Worm (Caenorhabditis elegans) whole organism, dauer: ENCODE data around the gene fbxb-5.

ENCODE experiments used
- unc-62 ChIP-seq: sonication (generic microtip); optimal IDR thresholded peaks from 2 replicates; lab custom pipeline; 2017; ENCODE audit warnings: missing biosample characterization, missing genetic modification reagents, missing genetic modification characterization

Gene fbxb-5

DNA sequence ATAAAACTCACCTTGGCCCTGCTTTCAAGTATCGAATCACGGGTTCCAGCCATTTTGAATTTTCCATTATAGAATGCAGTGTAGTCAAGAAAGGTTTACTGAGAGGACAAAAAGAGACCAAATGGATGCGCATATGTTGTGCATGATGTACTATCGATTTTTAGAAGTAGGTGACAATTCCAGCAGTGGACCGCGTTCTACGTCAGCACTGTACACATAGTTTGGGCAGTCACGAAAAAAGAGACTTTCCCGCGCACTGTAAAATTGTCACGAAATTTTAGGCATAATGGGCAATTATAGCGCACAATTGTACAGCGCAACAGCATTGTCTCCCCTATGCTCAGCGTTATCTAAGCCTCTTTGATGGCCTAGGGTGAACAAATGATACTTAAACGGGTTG, 31.3 kb downstream of the fbxb-5 start, which contains the start of gene fbxc-22:
TSS of gene fbxc-22 (minus strand) at position 101 of the 400 bp plus-strand sequence.
- no peak for TF ChIP-seq unc-62 (GFP tag; lab: Kevin White, UChicago)

DNA sequence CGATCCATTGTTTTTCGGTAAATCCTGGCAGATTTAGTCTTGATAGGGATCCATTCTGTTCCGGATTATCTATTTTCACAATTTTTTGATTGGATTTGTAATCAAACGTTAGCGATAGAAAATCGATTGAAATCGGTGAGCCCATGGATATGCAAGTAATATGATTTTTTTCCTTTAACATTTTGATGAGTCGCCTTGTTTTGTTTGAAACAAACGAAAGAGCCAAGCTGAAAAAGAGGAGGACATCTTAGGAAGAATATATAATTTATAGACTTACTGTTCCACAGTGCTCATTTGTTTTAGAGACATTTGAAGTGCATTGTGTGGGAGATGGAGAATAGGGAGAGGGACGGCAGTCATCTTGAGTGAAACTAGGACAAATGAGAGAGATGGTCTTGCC, 33.5 kb downstream of the fbxb-5 start, which contains the start of the genes fbxb-18 and fbxb-19:
TSS of gene fbxb-18 (minus strand) at position 101 of the 400 bp plus-strand sequence.
TSS of gene fbxb-19 (minus strand) at position 369 of the 400 bp plus-strand sequence.
- no peak for TF ChIP-seq unc-62 (GFP tag; lab: Kevin White, UChicago)

DNA sequence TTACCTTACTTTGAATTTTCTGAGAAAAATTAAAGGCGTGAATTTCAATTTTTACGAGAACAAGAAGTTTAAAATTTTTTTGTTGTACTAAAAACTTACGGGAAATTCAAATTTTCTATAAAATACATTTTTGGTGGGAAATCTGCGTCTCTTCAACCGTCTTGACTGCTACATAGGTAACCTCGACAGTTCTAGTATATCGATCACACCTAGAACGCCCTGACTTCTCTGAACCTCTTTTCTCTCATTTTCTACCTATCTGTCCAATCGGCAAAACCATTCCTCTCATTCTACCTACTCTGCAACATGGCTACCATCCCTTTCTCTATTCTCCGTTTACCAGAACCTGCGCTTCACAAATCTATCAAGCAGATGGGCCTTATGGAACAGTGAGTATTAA, 38.6 kb downstream of the fbxb-5 start, which contains the start of gene fbxb-25:
TSS of gene fbxb-25 (plus strand) at position 301 of the 400 bp plus-strand sequence.
- TF ChIP-seq unc-62 (GFP tag; lab: Kevin White, UChicago): no peak

DNA sequence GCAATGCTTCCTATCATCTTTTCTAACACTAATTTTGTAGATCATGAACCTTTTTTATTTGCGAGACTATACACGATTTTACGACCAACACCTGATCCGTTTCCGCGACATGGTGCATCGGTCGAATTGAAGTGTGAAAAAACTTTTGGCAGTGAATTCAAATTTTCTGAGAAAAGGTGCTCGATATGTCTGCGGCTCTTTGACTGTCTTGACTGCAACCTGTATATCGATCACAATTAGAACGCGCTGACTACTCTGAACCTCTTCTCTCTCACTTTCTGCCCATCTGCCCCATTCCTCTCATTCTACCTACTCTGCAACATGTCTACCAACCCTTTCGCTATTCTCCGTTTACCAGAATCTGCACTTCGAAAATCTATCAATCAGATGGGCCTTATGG, 40.1 kb downstream of the fbxb-5 start, which contains the start of gene fbxb-26:
TSS of gene fbxb-26 (plus strand) at position 301 of the 400 bp plus-strand sequence.
- no peak for TF ChIP-seq unc-62 (GFP tag; lab: Kevin White, UChicago)

DNA sequence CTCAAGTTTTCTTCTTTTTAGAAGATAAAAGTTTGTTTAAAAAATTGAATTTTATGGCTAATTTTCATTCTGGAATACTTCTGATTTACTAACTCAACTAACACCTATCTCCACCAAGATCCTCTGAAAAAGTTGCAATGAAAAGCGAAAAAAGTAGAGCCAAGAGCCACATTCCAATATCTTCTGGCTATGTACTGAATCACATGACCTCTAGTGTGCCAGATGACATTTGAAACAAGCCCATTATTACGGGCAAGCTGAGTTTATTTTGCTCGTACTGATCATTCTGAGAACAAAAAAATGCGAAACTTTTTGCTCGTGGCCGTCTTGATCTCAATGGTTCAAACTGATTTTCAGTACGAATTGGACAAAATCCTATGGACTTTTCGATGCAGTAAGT, 43.2 kb downstream of the fbxb-5 start, which contains the start of gene irld-36:
TSS of gene irld-36 (plus strand) at position 301 of the 400 bp plus-strand sequence.
- no peak for TF ChIP-seq unc-62 (GFP tag; lab: Kevin White, UChicago)

DNA sequence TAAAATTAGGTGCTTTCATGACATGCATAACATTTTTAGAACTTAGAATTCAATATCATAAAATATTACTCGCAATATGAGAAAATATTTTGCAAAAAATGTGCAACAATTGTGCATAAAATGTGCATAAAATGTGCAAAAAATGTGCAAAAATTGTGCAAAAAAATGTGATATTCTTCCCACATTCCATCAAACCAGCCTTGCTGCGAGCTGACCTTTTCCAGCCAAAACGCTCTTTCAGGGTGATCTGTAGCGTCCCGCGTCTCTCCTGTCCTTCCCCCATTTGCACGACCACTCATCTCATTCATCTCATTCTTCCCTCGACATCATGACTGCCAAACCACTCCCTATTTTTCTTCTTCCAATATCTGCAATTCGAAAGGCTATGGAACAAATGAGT, 46.2 kb downstream of the fbxb-5 start, which contains the start of gene fbxb-17:
TSS of gene fbxb-17 (plus strand) at position 301 of the 400 bp plus-strand sequence.
- TF ChIP-seq unc-62 (GFP tag; lab: Kevin White, UChicago): no peak

DNA sequence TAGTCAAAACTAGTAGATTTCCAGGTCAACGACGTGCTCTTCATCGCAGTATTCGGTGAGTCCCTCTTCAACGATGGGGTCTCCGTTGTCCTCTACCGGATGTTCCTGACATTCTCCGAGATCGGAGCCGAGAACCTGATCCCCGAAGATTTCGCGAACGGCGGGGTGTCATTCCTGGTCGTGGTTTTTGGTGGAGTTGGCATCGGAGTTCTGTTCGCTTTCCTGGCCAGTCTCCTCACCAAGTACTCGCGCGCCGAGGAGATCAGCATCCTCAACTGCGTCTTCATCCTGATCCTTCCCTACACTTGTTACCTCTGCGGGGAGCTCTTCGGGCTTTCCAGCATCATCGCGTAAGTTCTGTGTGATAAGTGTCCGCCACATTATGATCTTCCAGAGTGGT, 49.6 kb downstream of the fbxb-5 start:
- no peak for TF ChIP-seq unc-62 (GFP tag; lab: Kevin White, UChicago)

DNA sequence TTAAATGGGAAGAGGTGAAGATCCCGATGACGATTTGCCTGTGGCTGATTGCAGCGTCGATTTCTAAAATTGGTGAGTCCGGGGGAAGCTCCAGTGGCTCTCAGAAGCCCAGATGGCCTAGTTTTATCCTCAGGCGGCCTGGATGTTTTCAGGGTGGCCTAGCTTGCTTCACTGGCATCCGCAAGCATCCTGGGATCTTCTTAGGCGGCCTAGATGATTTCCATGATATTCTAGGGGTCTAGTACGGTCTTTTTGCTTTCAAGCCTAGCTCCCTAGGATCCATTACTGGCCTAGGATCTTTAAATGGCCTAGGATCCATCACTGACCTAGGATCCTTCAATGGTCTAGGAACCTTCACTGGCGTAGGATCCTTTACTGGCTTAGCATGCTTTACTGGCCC, 51.3 kb downstream of the fbxb-5 start:
- no peak for TF ChIP-seq unc-62 (GFP tag; lab: Kevin White, UChicago)
